Worm (Caenorhabditis elegans) whole organism, late embryonic: ENCODE measurements around the gene cyp-33D1.

Experiments used
- C08G9.2 ChIP-seq: sonication (generic microtip); optimal IDR thresholded peaks from 2 replicates; lab custom pipeline; 2016; ENCODE audit warnings: mild to moderate bottlenecking, missing genetic modification characterization, moderate library complexity, missing compliant biosample characterization
- C38D4.7 ChIP-seq: fragments of 200-800 bp; sonication (Bioruptor generic); optimal IDR thresholded peaks from 2 replicates; lab custom pipeline; 2018; ENCODE audit warnings: mild to moderate bottlenecking, missing genetic modification characterization, moderate library complexity, missing compliant biosample characterization
- F13H6.1 ChIP-seq: sonication (generic microtip); optimal IDR thresholded peaks from 2 replicates; lab custom pipeline; 2016; ENCODE audit warnings: missing genetic modification characterization, missing compliant biosample characterization
- K02D7.2 ChIP-seq: sonication (generic microtip); optimal IDR thresholded peaks from 2 replicates; lab custom pipeline; 2017; ENCODE audit warnings: mild to moderate bottlenecking, missing genetic modification characterization, missing compliant biosample characterization
- T23F11.4 ChIP-seq: fragments of 200-800 bp; sonication (Bioruptor generic); optimal IDR thresholded peaks from 2 replicates; lab custom pipeline; 2018; ENCODE audit warnings: mild to moderate bottlenecking, missing genetic modification characterization, missing compliant biosample characterization
- Y22D7AL.16 ChIP-seq: sonication (generic microtip); optimal IDR thresholded peaks from 2 replicates; lab custom pipeline; 2016; ENCODE audit warnings: missing genetic modification characterization, missing compliant biosample characterization
- ahr-1 ChIP-seq: sonication (generic microtip); optimal IDR thresholded peaks from 2 replicates; lab custom pipeline; 2016; ENCODE audit warnings: missing genetic modification characterization, missing compliant biosample characterization
- ama-1 ChIP-seq: fragments of 150-350 bp; optimal IDR thresholded peaks from 2 replicates; lab custom pipeline; 2014
- ceh-14 ChIP-seq: sonication (generic microtip); optimal IDR thresholded peaks from 2 replicates; lab custom pipeline; 2016; ENCODE audit warnings: missing genotype, missing genetic modification characterization, missing compliant biosample characterization
- ceh-18 ChIP-seq: sonication (generic microtip); optimal IDR thresholded peaks from 2 replicates; lab custom pipeline; 2016; ENCODE audit warnings: missing genetic modification characterization, missing compliant biosample characterization
- ceh-19 ChIP-seq: fragments of 200-800 bp; sonication (Bioruptor generic); optimal IDR thresholded peaks from 2 replicates; lab custom pipeline; 2018; ENCODE audit warnings: mild to moderate bottlenecking, missing genetic modification characterization, missing compliant biosample characterization
- ceh-2 ChIP-seq: sonication (generic microtip); optimal IDR thresholded peaks from 2 replicates; lab custom pipeline; 2016; ENCODE audit warnings: missing genotype, missing genetic modification characterization, missing compliant biosample characterization
- ceh-30 ChIP-seq: fragments of 150-350 bp; optimal IDR thresholded peaks from 2 replicates; lab custom pipeline; 2014; ENCODE audit warnings: missing biosample characterization, missing genetic modification characterization
- ceh-31 ChIP-seq: sonication (generic microtip); optimal IDR thresholded peaks from 2 replicates; lab custom pipeline; 2016; ENCODE audit warnings: missing genetic modification characterization, missing compliant biosample characterization
- ceh-34 ChIP-seq: sonication (generic microtip); optimal IDR thresholded peaks from 2 replicates; lab custom pipeline; 2016; ENCODE audit warnings: mild to moderate bottlenecking, missing genetic modification characterization, missing compliant biosample characterization
- ceh-48 ChIP-seq: sonication (generic microtip); optimal IDR thresholded peaks from 2 replicates; lab custom pipeline; 2016; ENCODE audit warnings: missing genetic modification characterization, inconsistent platforms, missing compliant biosample characterization
- ceh-6 ChIP-seq: fragments of 200-800 bp; sonication (Bioruptor generic); optimal IDR thresholded peaks from 2 replicates; lab custom pipeline; 2018; ENCODE audit warnings: mild to moderate bottlenecking, missing genetic modification characterization, missing compliant biosample characterization
- ceh-9 ChIP-seq: sonication (generic microtip); optimal IDR thresholded peaks from 2 replicates; lab custom pipeline; 2016; ENCODE audit warnings: mild to moderate bottlenecking, missing genetic modification characterization, inconsistent platforms, missing compliant biosample characterization
- elt-2 ChIP-seq: sonication (generic microtip); optimal IDR thresholded peaks from 2 replicates; lab custom pipeline; 2016; ENCODE audit warnings: missing genetic modification reagents, missing genetic modification characterization, missing compliant biosample characterization
- elt-4 ChIP-seq: sonication (generic microtip); optimal IDR thresholded peaks from 2 replicates; lab custom pipeline; 2016; ENCODE audit warnings: missing genetic modification characterization, missing compliant biosample characterization
- eyg-1 ChIP-seq: sonication (generic microtip); optimal IDR thresholded peaks from 2 replicates; lab custom pipeline; 2016; ENCODE audit warnings: missing genotype, missing genetic modification characterization, missing compliant biosample characterization
- fax-1 ChIP-seq: sonication (generic microtip); optimal IDR thresholded peaks from 2 replicates; lab custom pipeline; 2016; ENCODE audit warnings: missing genotype, missing genetic modification characterization, missing compliant biosample characterization
- fkh-6 ChIP-seq: sonication (generic microtip); optimal IDR thresholded peaks from 2 replicates; lab custom pipeline; 2016; ENCODE audit warnings: missing genetic modification characterization, missing compliant biosample characterization
- gmeb-2 ChIP-seq: sonication (generic microtip); optimal IDR thresholded peaks from 2 replicates; lab custom pipeline; 2016; ENCODE audit warnings: missing genetic modification characterization, inconsistent platforms, missing compliant biosample characterization
- hlh-13 ChIP-seq: fragments of 200-800 bp; sonication (Bioruptor generic); optimal IDR thresholded peaks from 2 replicates; lab custom pipeline; 2018; ENCODE audit warnings: mild to moderate bottlenecking, missing genetic modification characterization, missing compliant biosample characterization
- hlh-15 ChIP-seq: sonication (generic microtip); optimal IDR thresholded peaks from 2 replicates; lab custom pipeline; 2016; ENCODE audit warnings: missing genetic modification characterization, missing compliant biosample characterization
- hlh-30 ChIP-seq: sonication (generic microtip); optimal IDR thresholded peaks from 2 replicates; lab custom pipeline; 2017; ENCODE audit warnings: antibody characterized with exemption, missing genetic modification characterization, missing compliant biosample characterization; ENCODE audit not compliant: insufficient read depth
- hlh-8 ChIP-seq: sonication (generic microtip); optimal IDR thresholded peaks from 2 replicates; lab custom pipeline; 2016; ENCODE audit warnings: missing genotype, missing genetic modification characterization, missing compliant biosample characterization
- lin-11 ChIP-seq: fragments of 200-800 bp; sonication (Bioruptor generic); optimal IDR thresholded peaks from 2 replicates; lab custom pipeline; 2018; ENCODE audit warnings: mild to moderate bottlenecking, missing genetic modification characterization, missing compliant biosample characterization
- madf-2 ChIP-seq: sonication (generic microtip); optimal IDR thresholded peaks from 2 replicates; lab custom pipeline; 2017; ENCODE audit warnings: missing genetic modification characterization, missing compliant biosample characterization
- nhr-232 ChIP-seq: sonication (generic microtip); optimal IDR thresholded peaks from 2 replicates; lab custom pipeline; 2016; ENCODE audit warnings: missing genetic modification characterization, missing compliant biosample characterization
- odd-2 ChIP-seq: sonication (generic microtip); optimal IDR thresholded peaks from 2 replicates; lab custom pipeline; 2017; ENCODE audit warnings: antibody characterized with exemption, mild to moderate bottlenecking, missing genetic modification characterization, missing compliant biosample characterization
- pha-4 ChIP-seq: fragments of 150-350 bp; optimal IDR thresholded peaks from 2 replicates; lab custom pipeline; 2018; ENCODE audit warnings: missing biosample characterization, missing genetic modification reagents, missing genetic modification characterization
- sox-4 ChIP-seq: sonication (generic microtip); optimal IDR thresholded peaks from 2 replicates; lab custom pipeline; 2017; ENCODE audit warnings: mild to moderate bottlenecking, missing genetic modification characterization, inconsistent platforms, missing compliant biosample characterization
- tbx-7 ChIP-seq: sonication (generic microtip); optimal IDR thresholded peaks from 2 replicates; lab custom pipeline; 2016; ENCODE audit warnings: missing genotype, missing genetic modification characterization, missing compliant biosample characterization
- unc-3 ChIP-seq, 2 experiments: fragments of 200-800 bp in 1 of 2; sonication (Bioruptor generic) in 1 of 2; sonication (generic microtip) in 1 of 2; conservative IDR thresholded peaks in 1 of 2; optimal IDR thresholded peaks in 1 of 2; 2 replicates each; pipeline versions ENCODE4 v1.3.6 to Lab custom; 2016 to 2022; ENCODE audit warnings: missing compliant biosample characterization in 2 of 2, missing genetic modification characterization in 2 of 2, missing genetic modification reagents in 1 of 2
- unc-55 ChIP-seq: sonication (generic microtip); optimal IDR thresholded peaks from 2 replicates; lab custom pipeline; 2017; ENCODE audit warnings: missing biosample characterization, missing genetic modification reagents, missing genetic modification characterization
- zip-5 ChIP-seq: sonication (generic microtip); optimal IDR thresholded peaks from 2 replicates; lab custom pipeline; 2016; ENCODE audit warnings: missing genetic modification characterization, missing compliant biosample characterization
- ztf-16 ChIP-seq: sonication (generic microtip); optimal IDR thresholded peaks from 2 replicates; lab custom pipeline; 2017; ENCODE audit warnings: missing genetic modification characterization, missing compliant biosample characterization

Gene cyp-33D1

DNA sequence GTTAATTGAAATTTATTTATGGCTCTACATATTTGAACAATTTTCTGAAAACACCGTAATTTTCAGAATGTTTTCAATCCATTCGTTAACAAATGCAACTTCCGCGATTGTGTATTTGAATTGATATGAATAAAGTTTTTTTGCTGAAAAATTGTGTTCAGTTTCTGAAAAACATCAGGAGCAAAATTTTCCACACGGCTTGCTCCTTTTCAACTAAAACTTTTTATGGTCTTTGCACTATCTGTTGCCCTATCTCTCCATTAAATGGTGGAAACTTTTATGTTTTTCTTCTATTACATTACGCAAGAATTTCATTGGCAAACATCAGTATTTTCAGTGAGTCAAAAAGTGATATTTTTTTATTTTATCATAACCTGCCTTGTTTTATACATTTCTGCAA lies 26.9 kb downstream of the cyp-33D1 start, which contains the start of gene F10A3.4:
Gene F10A3.4 (plus strand): TSS at position 301 of the 400 bp plus-strand sequence.
- TF ChIP-seq F13H6.1 (tag; lab: Kevin White, UChicago) (no peak), ceh-2 (tag; lab: Kevin White, UChicago) (no peak), ceh-6 (GFP tag; lab: Kevin White, UChicago) (no peak), ceh-14 (tag; lab: Kevin White, UChicago) (no peak), unc-55 (no peak), ahr-1 (tag; lab: Kevin White, UChicago) (no peak), elt-4 (tag; lab: Kevin White, UChicago) (no peak), gmeb-2 (tag; lab: Kevin White, UChicago) (no peak), ceh-19 (GFP tag; lab: Kevin White, UChicago) (no peak), Y22D7AL.16 (tag; lab: Kevin White, UChicago) (no peak), ceh-18 (no peak)

DNA sequence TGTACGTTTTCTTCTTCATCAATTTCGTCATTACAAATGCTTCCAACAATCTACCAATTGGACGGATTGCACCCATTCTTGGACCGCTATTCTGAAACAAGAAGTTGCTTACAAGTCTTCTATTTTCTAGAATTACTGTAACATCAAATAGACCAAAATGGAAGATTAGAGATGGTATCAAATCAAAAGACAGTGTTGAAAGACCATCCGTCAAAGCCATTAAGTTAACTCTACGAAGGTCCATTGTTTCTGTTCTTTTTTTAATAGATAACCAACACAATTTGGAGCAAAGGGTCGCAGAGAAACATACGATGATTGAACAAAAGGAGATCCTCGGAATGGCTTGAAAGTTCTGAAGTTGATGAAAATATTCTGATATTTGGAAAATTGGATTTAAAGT lies 30.6 kb downstream of the cyp-33D1 start:
- TF ChIP-seq ceh-2 (tag; lab: Kevin White, UChicago) (no peak), ztf-16 (no peak), gmeb-2 (tag; lab: Kevin White, UChicago) (no peak), odd-2 (tag; lab: Kevin White, UChicago) (no peak), T23F11.4 (GFP tag; lab: Kevin White, UChicago) (no peak), C08G9.2 (no peak), ceh-6 (GFP tag; lab: Kevin White, UChicago) (no peak), nhr-232 (tag; lab: Kevin White, UChicago) (no peak), fax-1 (tag; lab: Kevin White, UChicago) (no peak), lin-11 (no peak), K02D7.2 (no peak), madf-2 (no peak), ama-1 (lab: Kevin White, UChicago) (no peak), ceh-31 (no peak), ceh-48 (tag; lab: Kevin White, UChicago) (no peak), fkh-6 (tag; lab: Kevin White, UChicago) (no peak), ceh-30 (no peak)
- TF ChIP-seq, all 69 proteins: peak for 0

DNA sequence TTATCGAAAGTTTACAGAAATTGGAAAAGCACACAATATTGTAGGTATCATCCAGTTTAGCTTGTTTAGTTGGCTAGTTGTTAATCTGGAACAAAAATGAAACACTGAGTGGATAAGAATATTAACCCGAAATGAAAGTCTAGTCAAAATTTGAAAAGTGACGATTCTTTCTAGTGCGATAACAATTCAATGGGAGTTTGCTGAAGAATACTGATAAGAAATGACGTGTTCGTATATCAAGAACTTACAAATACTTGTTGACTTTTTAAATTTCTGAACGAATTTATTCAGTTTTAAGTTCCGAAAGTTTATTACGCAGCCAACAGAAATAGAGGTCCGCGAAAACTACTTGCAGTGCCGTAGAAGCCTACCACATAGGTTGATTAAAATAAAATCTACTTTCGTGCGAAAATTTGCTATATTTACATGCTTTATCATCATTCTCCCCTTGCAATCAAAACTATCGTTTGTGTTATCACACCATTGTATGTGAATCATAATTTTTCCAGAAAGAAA lies 32.5 kb downstream of the cyp-33D1 start, which contains the start of gene fbxa-88:
Gene fbxa-88 (minus strand): TSS at position 51 of the 516 bp plus-strand sequence.
- TF ChIP-seq K02D7.2 (no peak), unc-55 (no peak), lin-11 (no peak), Y22D7AL.16 (tag; lab: Kevin White, UChicago) (no peak), unc-3 (GFP tag; conservative IDR thresholded peaks at IDR 0.05; lab: Robert Waterston, UW) (no peak), unc-3 (tag; optimal IDR thresholded peaks at IDR 0.05; lab: Kevin White, UChicago) (no peak), F13H6.1 (tag; lab: Kevin White, UChicago) (no peak), zip-5 (no peak)
- TF ChIP-seq, all 69 proteins: peak for 0

DNA sequence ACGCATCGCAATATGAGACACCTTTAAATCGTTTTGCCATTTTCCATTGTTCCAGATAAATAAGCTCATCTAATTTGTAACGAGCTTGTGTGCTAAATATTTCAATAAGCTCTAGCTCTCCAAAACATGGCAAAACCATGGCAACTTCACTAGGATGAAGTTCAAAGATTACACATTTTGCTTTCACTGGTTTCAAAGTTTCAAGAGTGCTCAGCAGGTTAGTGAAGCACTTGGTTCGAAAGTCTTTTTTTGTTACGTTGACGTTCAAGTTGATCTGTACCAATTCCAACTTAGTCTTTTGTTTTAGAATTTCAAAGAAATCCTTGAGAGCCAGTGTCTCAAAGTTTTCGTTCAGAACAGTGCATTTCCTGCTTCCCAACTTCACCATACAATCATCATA lies 33.3 kb downstream of the cyp-33D1 start, which contains the start of gene fbxa-18:
Gene fbxa-18 (plus strand): TSS at position 301 of the 400 bp plus-strand sequence.
- TF ChIP-seq ceh-2 (tag; lab: Kevin White, UChicago), result no peak
- no peak for TF ChIP-seq ceh-48 (tag; lab: Kevin White, UChicago)

DNA sequence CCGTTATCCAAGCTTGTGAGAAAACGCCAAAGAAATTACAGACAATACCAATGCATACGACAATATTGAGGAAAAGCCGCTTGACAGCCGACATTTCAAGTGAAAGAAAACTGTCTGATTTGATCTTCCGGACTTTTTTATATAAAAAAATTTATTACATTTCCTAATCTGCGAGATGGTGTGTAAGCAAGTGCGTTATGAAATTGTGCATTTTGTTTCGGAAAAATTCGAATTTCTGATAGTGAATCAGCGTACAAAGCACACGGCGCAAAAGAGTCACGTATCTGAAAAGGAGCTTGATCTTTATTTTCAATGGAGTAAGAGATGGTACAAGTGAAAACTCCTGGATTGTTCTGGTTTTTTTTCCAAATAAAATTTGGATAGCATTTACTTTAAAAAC lies 34.6 kb downstream of the cyp-33D1 start, which contains the start of gene clc-32:
Gene clc-32 (minus strand): TSS at position 101 of the 400 bp plus-strand sequence.
- TF ChIP-seq F13H6.1 (tag; lab: Kevin White, UChicago) (no peak), ceh-48 (tag; lab: Kevin White, UChicago) (no peak), zip-5 (no peak), sox-4 (tag; lab: Kevin White, UChicago) (no peak), tbx-7 (tag; lab: Kevin White, UChicago) (no peak), ceh-19 (GFP tag; lab: Kevin White, UChicago) (no peak), pha-4 (tag; lab: Kevin White, UChicago) (no peak), hlh-8 (no peak), hlh-30 (tag; lab: Kevin White, UChicago) (no peak), hlh-15 (tag; lab: Kevin White, UChicago) (no peak), eyg-1 (tag; lab: Kevin White, UChicago) (no peak), ceh-31 (no peak), ceh-34 (tag; lab: Kevin White, UChicago) (no peak), elt-2 (no peak), ceh-2 (tag; lab: Kevin White, UChicago) (no peak), ceh-9 (tag; lab: Kevin White, UChicago) (no peak), ceh-18 (no peak), C38D4.7 (GFP tag; lab: Kevin White, UChicago) (no peak), hlh-13 (GFP tag; lab: Kevin White, UChicago) (no peak)
